Fruit fly (Drosophila melanogaster) whole organism, embryonic: ENCODE measurements around the gene CG14630.

Experiments
- Aef1 ChIP-seq: fragments of 200-800 bp; sonication (Bioruptor generic); IDR thresholded peaks from 3 replicates; pipeline ENCODE4 v1.3.6; 2022; ENCODE audit warnings: missing biosample characterization, missing genetic modification characterization
- Bteb2 ChIP-seq: fragments of 200-800 bp; sonication (Bioruptor generic); optimal IDR thresholded peaks from 2 replicates; lab custom pipeline; 2016; ENCODE audit warnings: missing biosample characterization, missing genetic modification characterization
- CG11093 ChIP-seq: fragments of 200-800 bp; sonication (Bioruptor generic); IDR thresholded peaks from 3 replicates; pipeline ENCODE4 v1.3.6; 2022; ENCODE audit warnings: missing biosample characterization, missing genetic modification characterization
- CG11504 ChIP-seq: fragments of 200-800 bp; sonication (Bioruptor generic); optimal IDR thresholded peaks from 3 replicates; lab custom pipeline; 2019; ENCODE audit warnings: missing biosample characterization, mild to moderate bottlenecking, missing genetic modification characterization, moderate library complexity
- CG11560 ChIP-seq: fragments of 200-800 bp; sonication (Bioruptor generic); IDR thresholded peaks from 3 replicates; pipeline ENCODE4 v1.3.6; 2022; ENCODE audit warnings: missing biosample characterization, missing genetic modification characterization
- CG12071 ChIP-seq: fragments of 200-800 bp; sonication (Bioruptor generic); optimal IDR thresholded peaks from 3 replicates; lab custom pipeline; 2018; ENCODE audit warnings: missing biosample characterization, mild to moderate bottlenecking, missing genetic modification characterization
- CG12236 ChIP-seq: fragments of 200-800 bp; sonication (Bioruptor generic); optimal IDR thresholded peaks from 2 replicates; lab custom pipeline; 2016; ENCODE audit warnings: missing biosample characterization, missing genetic modification characterization
- CG12299 ChIP-seq: fragments of 200-800 bp; sonication (Bioruptor generic); optimal IDR thresholded peaks from 2 replicates; lab custom pipeline; 2018; ENCODE audit warnings: missing biosample characterization, mild to moderate bottlenecking, missing genetic modification characterization
- CG1647 ChIP-seq: fragments of 200-800 bp; sonication (Bioruptor generic); optimal IDR thresholded peaks from 3 replicates; lab custom pipeline; 2016; ENCODE audit warnings: missing biosample characterization, missing genetic modification characterization
- CG16863 ChIP-seq: fragments of 200-800 bp; sonication (Bioruptor generic); optimal IDR thresholded peaks from 3 replicates; lab custom pipeline; 2016; ENCODE audit warnings: missing biosample characterization, missing genetic modification characterization
- CG1832 ChIP-seq: fragments of 200-800 bp; sonication (Bioruptor generic); optimal IDR thresholded peaks from 2 replicates; lab custom pipeline; 2017; ENCODE audit warnings: missing biosample characterization, mild to moderate bottlenecking, missing genetic modification characterization, inconsistent platforms
- CG3163 ChIP-seq: fragments of 200-800 bp; sonication (Bioruptor generic); optimal IDR thresholded peaks from 3 replicates; lab custom pipeline; 2016; ENCODE audit warnings: missing biosample characterization, missing genetic modification characterization
- CG4404 ChIP-seq: fragments of 200-800 bp; sonication (Bioruptor generic); IDR thresholded peaks from 2 replicates; pipeline ENCODE4 v1.3.6; 2022; ENCODE audit warnings: missing biosample characterization, missing genetic modification characterization
- CG4854 ChIP-seq: fragments of 200-800 bp; sonication (Bioruptor generic); optimal IDR thresholded peaks from 2 replicates; lab custom pipeline; 2016; ENCODE audit warnings: missing biosample characterization, missing genetic modification characterization, inconsistent platforms
- CG5245 ChIP-seq: fragments of 200-800 bp; sonication (Bioruptor generic); optimal IDR thresholded peaks from 3 replicates; lab custom pipeline; 2016; ENCODE audit warnings: missing biosample characterization, missing genetic modification characterization
- CG6254 ChIP-seq: fragments of 200-800 bp; sonication (Bioruptor generic); optimal IDR thresholded peaks from 3 replicates; lab custom pipeline; 2017; ENCODE audit warnings: mild to moderate bottlenecking, missing biosample characterization, missing genetic modification reagents, missing genetic modification characterization
- CG8290 ChIP-seq, 3 experiments: fragments of 200-800 bp; sonication (Bioruptor generic); optimal IDR thresholded peaks; 2 replicates each; lab custom pipeline; 2016 to 2019; ENCODE audit warnings: missing biosample characterization in 3 of 3, missing genetic modification characterization in 3 of 3, mild to moderate bottlenecking in 2 of 3, moderate library complexity in 1 of 3
- D19B ChIP-seq: fragments of 200-800 bp; sonication (Bioruptor generic); optimal IDR thresholded peaks from 2 replicates; lab custom pipeline; 2017; ENCODE audit warnings: missing biosample characterization, mild to moderate bottlenecking, missing genetic modification characterization
- Dad ChIP-seq: fragments of 200-800 bp; sonication (Bioruptor generic); optimal IDR thresholded peaks from 3 replicates; lab custom pipeline; 2016; ENCODE audit warnings: missing biosample characterization, missing genetic modification characterization
- Dref ChIP-seq: fragments of 200-800 bp; sonication (Bioruptor generic); IDR thresholded peaks from 2 replicates; pipeline ENCODE4 v1.3.6; 2022; ENCODE audit warnings: missing biosample characterization, missing genetic modification characterization
- E2f1 ChIP-seq: fragments of 200-800 bp; sonication (Bioruptor generic); IDR thresholded peaks from 2 replicates; pipeline ENCODE4 v1.3.6; 2022; ENCODE audit warnings: missing biosample characterization, missing genetic modification characterization
- Eip74EF ChIP-seq, 2 experiments: fragments of 200-800 bp in 1 of 2; fragments of >200 bp in 1 of 2; sonication (Bioruptor generic) in 1 of 2; optimal IDR thresholded peaks; 2 replicates each; lab custom pipeline; 2017 to 2019; ENCODE audit warnings: missing biosample characterization in 2 of 2, missing genetic modification characterization in 2 of 2, mild to moderate bottlenecking in 1 of 2, moderate library complexity in 1 of 2
- Hey ChIP-seq: fragments of 200-800 bp; sonication (Bioruptor generic); optimal IDR thresholded peaks from 3 replicates; lab custom pipeline; 2018; ENCODE audit warnings: missing biosample characterization, mild to moderate bottlenecking, missing genetic modification characterization
- Jarid2 ChIP-seq: fragments of 200-800 bp; sonication (Bioruptor generic); optimal IDR thresholded peaks from 3 replicates; lab custom pipeline; 2017; ENCODE audit warnings: mild to moderate bottlenecking, missing biosample characterization, missing genetic modification reagents, missing genetic modification characterization
- Mad ChIP-seq: fragments of 200-800 bp; sonication (Bioruptor generic); optimal IDR thresholded peaks from 2 replicates; lab custom pipeline; 2016; ENCODE audit warnings: missing biosample characterization, missing genetic modification characterization
- NC2α ChIP-seq: fragments of 200-800 bp; sonication (Bioruptor generic); optimal IDR thresholded peaks from 2 replicates; lab custom pipeline; 2016; ENCODE audit warnings: missing biosample characterization, missing genetic modification characterization
- Rx ChIP-seq: fragments of 200-800 bp; sonication (Bioruptor generic); IDR thresholded peaks from 2 replicates; pipeline ENCODE4 v1.3.6; 2022; ENCODE audit warnings: missing biosample characterization, missing genetic modification characterization
- Ssrp ChIP-seq: fragments of 200-800 bp; sonication (Bioruptor generic); optimal IDR thresholded peaks from 2 replicates; lab custom pipeline; 2018; ENCODE audit warnings: missing biosample characterization, mild to moderate bottlenecking, missing genetic modification characterization, moderate library complexity
- Stat92E ChIP-seq, 3 experiments: fragments of >200 bp in 2 of 3; fragments of 200-800 bp in 1 of 3; sonication (Bioruptor generic) in 1 of 3; optimal IDR thresholded peaks; 2 replicates each; lab custom pipeline; 2017 to 2019; ENCODE audit warnings: missing biosample characterization in 3 of 3, missing genetic modification characterization in 3 of 3, mild to moderate bottlenecking in 1 of 3, moderate library complexity in 1 of 3
- Tbp ChIP-seq: fragments of >200 bp; optimal IDR thresholded peaks from 2 replicates; lab custom pipeline; 2018; ENCODE audit warnings: missing biosample characterization, missing genetic modification characterization
- bowl ChIP-seq: fragments of 200-800 bp; sonication (Bioruptor generic); IDR thresholded peaks from 2 replicates; pipeline ENCODE4 v1.3.6; 2022; ENCODE audit warnings: missing biosample characterization, missing genetic modification characterization
- cad ChIP-seq: fragments of >200 bp; optimal IDR thresholded peaks from 2 replicates; lab custom pipeline; 2017; ENCODE audit warnings: missing biosample characterization, missing genetic modification characterization
- danr ChIP-seq: fragments of 200-800 bp; sonication (Bioruptor generic); IDR thresholded peaks from 2 replicates; pipeline ENCODE4 v1.3.6; 2022; ENCODE audit warnings: missing biosample characterization, missing genetic modification characterization
- eve ChIP-seq, 2 experiments: fragments of >200 bp; optimal IDR thresholded peaks; 2 replicates each; lab custom pipeline; 2017; ENCODE audit warnings: missing biosample characterization in 2 of 2, missing genetic modification characterization in 2 of 2
- exex ChIP-seq: fragments of 200-800 bp; sonication (Bioruptor generic); optimal IDR thresholded peaks from 4 replicates; lab custom pipeline; 2018; ENCODE audit warnings: missing biosample characterization, mild to moderate bottlenecking, missing genetic modification characterization, moderate library complexity
- gfzf ChIP-seq: fragments of 200-800 bp; sonication (Bioruptor generic); optimal IDR thresholded peaks from 2 replicates; lab custom pipeline; 2016; ENCODE audit warnings: missing biosample characterization, mild to moderate bottlenecking, missing genetic modification characterization, moderate library complexity
- gro ChIP-seq: fragments of 200-800 bp; sonication (Bioruptor generic); optimal IDR thresholded peaks from 2 replicates; lab custom pipeline; 2016; ENCODE audit warnings: missing biosample characterization, missing genetic modification characterization
- gt ChIP-seq: fragments of 200-800 bp; sonication (Bioruptor generic); IDR thresholded peaks from 2 replicates; pipeline ENCODE4 v1.3.6; 2022; ENCODE audit warnings: missing biosample characterization, missing genetic modification characterization
- mam ChIP-seq: fragments of 200-800 bp; sonication (Bioruptor generic); optimal IDR thresholded peaks from 3 replicates; lab custom pipeline; 2016; ENCODE audit warnings: missing biosample characterization, missing genetic modification characterization
- pum ChIP-seq: fragments of 200-800 bp; sonication (Bioruptor generic); optimal IDR thresholded peaks from 2 replicates; lab custom pipeline; 2016; ENCODE audit warnings: missing biosample characterization, missing genetic modification characterization
- pzg ChIP-seq: fragments of 200-800 bp; sonication (Bioruptor generic); optimal IDR thresholded peaks from 3 replicates; lab custom pipeline; 2018; ENCODE audit warnings: missing biosample characterization, mild to moderate bottlenecking, missing genetic modification characterization, moderate library complexity
- scrt ChIP-seq: fragments of 200-800 bp; sonication (Bioruptor generic); optimal IDR thresholded peaks from 2 replicates; lab custom pipeline; 2018; ENCODE audit warnings: missing biosample characterization, mild to moderate bottlenecking, missing genetic modification characterization, moderate library complexity
- sisA ChIP-seq: fragments of 200-800 bp; sonication (Bioruptor generic); IDR thresholded peaks from 2 replicates; pipeline ENCODE4 v1.3.6; 2022; ENCODE audit warnings: missing biosample characterization, missing genetic modification characterization
- sr ChIP-seq: fragments of 200-800 bp; sonication (Bioruptor generic); IDR thresholded peaks from 3 replicates; pipeline ENCODE4 v1.3.6; 2022; ENCODE audit warnings: missing biosample characterization, missing genetic modification characterization
- sug ChIP-seq: fragments of 200-800 bp; optimal IDR thresholded peaks from 2 replicates; lab custom pipeline; 2019; ENCODE audit warnings: missing biosample characterization, mild to moderate bottlenecking, missing genetic modification characterization, moderate library complexity
- tgo ChIP-seq: fragments of 200-800 bp; sonication (Bioruptor generic); IDR thresholded peaks from 3 replicates; pipeline ENCODE4 v1.3.6; 2022; ENCODE audit warnings: missing biosample characterization, missing genetic modification characterization
- tll ChIP-seq, 2 experiments: fragments of 200-800 bp in 1 of 2; fragments of >200 bp in 1 of 2; sonication (Bioruptor generic) in 1 of 2; optimal IDR thresholded peaks; 2 replicates each; lab custom pipeline; 2017 to 2019; ENCODE audit warnings: missing biosample characterization in 2 of 2, missing genetic modification characterization in 2 of 2, mild to moderate bottlenecking in 1 of 2, moderate library complexity in 1 of 2
- wdn ChIP-seq: fragments of 200-800 bp; sonication (Bioruptor generic); IDR thresholded peaks from 2 replicates; pipeline ENCODE4 v1.3.6; 2022; ENCODE audit warnings: missing biosample characterization, missing genetic modification characterization

CG14630 gene

DNA sequence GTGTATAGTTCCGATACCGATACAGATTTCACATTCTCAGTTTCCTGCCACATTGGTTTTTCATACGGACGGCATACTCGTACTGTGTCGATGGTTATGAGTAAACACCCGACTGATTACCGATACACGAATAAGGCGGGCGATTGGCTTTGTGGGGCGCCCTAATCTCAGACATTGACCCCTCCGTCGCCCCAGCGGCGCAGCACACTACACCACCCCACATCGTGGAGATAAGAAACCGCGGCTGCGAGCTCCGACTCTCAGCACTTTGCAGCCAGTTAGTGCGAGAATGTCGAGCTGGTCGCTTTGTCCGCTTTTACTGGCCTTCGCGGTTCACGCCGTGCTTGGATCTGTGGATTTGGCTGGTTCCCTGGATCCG lies 19.9 kb downstream of the CG14630 start, which contains the start of gene CG14629 (continued):
- TF ChIP-seq sisA (GFP tag; lab: Robert Waterston, UW) = no peak
- no peak for TF ChIP-seq Stat92E (GFP tag; optimal IDR thresholded peaks at IDR 0.05; lab: Kevin White, UChicago)
- peak; percentile 94 for TF ChIP-seq sug (tag; lab: Kevin White, UChicago)

DNA sequence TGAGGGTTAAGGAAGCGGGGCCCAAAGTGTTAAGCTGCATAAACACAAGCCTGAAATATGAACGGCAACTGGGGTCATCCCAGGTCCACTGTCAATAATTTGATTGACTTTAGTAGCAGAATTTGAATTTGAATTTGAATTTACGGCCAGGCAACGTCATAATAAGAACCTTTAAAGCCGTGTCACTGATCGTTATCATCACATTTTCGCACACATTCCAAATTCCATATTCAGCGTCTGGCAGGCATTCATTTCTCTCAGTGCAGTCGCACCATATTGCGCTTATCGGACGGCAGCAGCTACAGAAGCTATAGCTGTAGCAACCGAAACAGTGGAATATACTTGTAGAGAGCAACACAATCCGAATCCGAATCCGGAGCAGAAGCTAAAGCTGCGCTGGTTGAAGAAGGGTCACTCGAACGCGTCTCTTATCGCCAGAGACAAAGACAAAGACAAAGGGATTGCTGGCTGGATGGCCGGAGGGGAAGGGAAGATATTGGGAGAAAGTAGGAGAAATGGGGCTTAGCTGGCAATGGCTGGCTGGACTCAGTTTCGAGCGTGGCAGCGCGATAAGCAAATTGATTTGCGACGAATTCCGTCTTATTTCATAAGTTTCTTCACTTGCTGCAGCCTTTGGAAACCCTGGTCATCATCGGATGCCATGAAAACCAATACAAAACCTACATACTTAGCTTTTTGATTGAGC lies 21.5 kb downstream of the CG14630 start:
- no peak for TF ChIP-seq Jarid2 (GFP tag; lab: Kevin White, UChicago)
- TF ChIP-seq CG4854 (GFP tag; lab: Kevin White, UChicago) = no peak
- TF ChIP-seq tll (GFP tag; optimal IDR thresholded peaks at IDR 0.05; lab: Kevin White, UChicago) = no peak
- TF ChIP-seq CG1832 (GFP tag; lab: Kevin White, UChicago) = no peak
- TF ChIP-seq CG4404 (GFP tag; lab: Robert Waterston, UW) = no peak
- TF ChIP-seq exex (tag; lab: Kevin White, UChicago) = no peak
- peak; percentile 47 for TF ChIP-seq CG6254 (GFP tag; lab: Kevin White, UChicago)
- TF ChIP-seq pzg (GFP tag; lab: Kevin White, UChicago) = no peak
- no peak for TF ChIP-seq NC2α
- TF ChIP-seq CG16863 (GFP tag; lab: Kevin White, UChicago) = peak; percentile 18
- no peak for TF ChIP-seq Dref (GFP tag; lab: Robert Waterston, UW)
- peak; percentile 67 for TF ChIP-seq CG11504 (tag; lab: Kevin White, UChicago)
- TF ChIP-seq CG11093 = no peak
- no peak for TF ChIP-seq CG8290 (GFP tag; optimal IDR thresholded peaks at IDR 0.05; lab: Kevin White, UChicago)
- TF ChIP-seq CG8290 (tag; optimal IDR thresholded peaks at IDR 0.05; lab: Kevin White, UChicago) = peak in 1 of 2 experiments; percentile 67
- TF ChIP-seq Bteb2 (GFP tag; lab: Kevin White, UChicago) = no peak
- TF ChIP-seq tgo (GFP tag; lab: Robert Waterston, UW) = 0 out of 3 replicates have a peak, but pooled peaks have one; percentile 36
- TF ChIP-seq Rx (GFP tag; lab: Robert Waterston, UW) = peak; percentile 52
- TF ChIP-seq eve (GFP tag; optimal IDR thresholded peaks at IDR 0.05; lab: Kevin White, UChicago) = no peak
- no peak for TF ChIP-seq bowl (GFP tag; lab: Robert Waterston, UW)
- TF ChIP-seq mam = peak; percentile 37
- TF ChIP-seq Ssrp (tag; lab: Kevin White, UChicago) = peak; percentile 37
- no peak for TF ChIP-seq Aef1 (GFP tag; lab: Robert Waterston, UW)
- no peak for TF ChIP-seq Mad (GFP tag; lab: Kevin White, UChicago)
- no peak for TF ChIP-seq danr (GFP tag; lab: Robert Waterston, UW)
- no peak for TF ChIP-seq CG11560 (tag; lab: Robert Waterston, UW)
- no peak for TF ChIP-seq gro (GFP tag; lab: Kevin White, UChicago)
- TF ChIP-seq CG12236 = no peak
- TF ChIP-seq D19B (GFP tag; lab: Kevin White, UChicago) = no peak
- no peak for TF ChIP-seq scrt
- no peak for TF ChIP-seq CG12299 (tag; lab: Kevin White, UChicago)
- peak; percentile 21 for TF ChIP-seq CG5245 (GFP tag; lab: Kevin White, UChicago)
- TF ChIP-seq CG3163 (GFP tag; lab: Kevin White, UChicago) = no peak
- no peak for TF ChIP-seq Eip74EF (GFP tag; optimal IDR thresholded peaks at IDR 0.05; lab: Kevin White, UChicago)
- peak; percentile 35 for TF ChIP-seq CG12071 (GFP tag; lab: Kevin White, UChicago)
- TF ChIP-seq Hey (tag; lab: Kevin White, UChicago) = no peak
- TF ChIP-seq gt = no peak
- TF ChIP-seq CG1647 = no peak
- TF ChIP-seq wdn (GFP tag; lab: Robert Waterston, UW) = 0 out of 2 replicates have a peak, but pooled peaks have one; percentile 23
- TF ChIP-seq Dad (GFP tag; lab: Kevin White, UChicago) = peak; percentile 11
- 0 out of 3 replicates have a peak, but pooled peaks have one; percentile 32 for TF ChIP-seq sr (GFP tag; lab: Robert Waterston, UW)
- TF ChIP-seq cad = no peak
- peak; percentile 48 for TF ChIP-seq pum (GFP tag; lab: Kevin White, UChicago)
- TF ChIP-seq E2f1 (GFP tag; lab: Robert Waterston, UW) = no peak
- no peak for TF ChIP-seq Tbp (GFP tag; lab: Kevin White, UChicago)
- no peak for TF ChIP-seq gfzf
